Fruit fly (Drosophila melanogaster) whole organism, embryonic: ENCODE data around the gene Ns1.

Experiments
- Aef1 ChIP-seq: fragments of 200-800 bp; sonication (Bioruptor generic); IDR thresholded peaks from 3 replicates; pipeline ENCODE4 v1.3.6; 2022; ENCODE audit warnings: missing biosample characterization, missing genetic modification characterization
- Atf3 ChIP-seq: fragments of 200-800 bp; sonication (Bioruptor generic); optimal IDR thresholded peaks from 3 replicates; lab custom pipeline; 2016; ENCODE audit warnings: missing biosample characterization, missing genetic modification characterization
- BEAF-32 ChIP-seq: fragments of 200-800 bp; sonication (Bioruptor generic); optimal IDR thresholded peaks from 3 replicates; lab custom pipeline; 2017; ENCODE audit warnings: missing biosample characterization, missing genetic modification characterization, mild to moderate bottlenecking, moderate library complexity, missing genetic modification reagents
- CG10565 ChIP-seq: fragments of 200-800 bp; sonication (Bioruptor generic); optimal IDR thresholded peaks from 3 replicates; lab custom pipeline; 2016; ENCODE audit warnings: missing biosample characterization, mild to moderate bottlenecking, missing genetic modification characterization
- CG11695 ChIP-seq: fragments of 200-800 bp; sonication (Bioruptor generic); IDR thresholded peaks from 3 replicates; pipeline ENCODE4 v1.3.6; 2022; ENCODE audit warnings: missing biosample characterization, missing genetic modification characterization
- CG12391 ChIP-seq: fragments of 200-800 bp; sonication (Bioruptor generic); optimal IDR thresholded peaks from 3 replicates; lab custom pipeline; 2018; ENCODE audit warnings: missing biosample characterization, mild to moderate bottlenecking, missing genetic modification characterization, moderate library complexity
- CG13287 ChIP-seq: fragments of 200-800 bp; sonication (Bioruptor generic); IDR thresholded peaks from 2 replicates; pipeline ENCODE4 v1.3.6; 2022; ENCODE audit warnings: missing biosample characterization, missing genetic modification characterization; ENCODE audit not compliant: partially characterized antibody
- CG14667 ChIP-seq: fragments of 200-800 bp; sonication (Bioruptor generic); IDR thresholded peaks from 2 replicates; pipeline ENCODE4 v1.3.6; 2022; ENCODE audit warnings: missing biosample characterization, missing genetic modification characterization
- CG14860 ChIP-seq: fragments of 200-800 bp; sonication (Bioruptor generic); IDR thresholded peaks from 3 replicates; pipeline ENCODE4 v1.3.6; 2022; ENCODE audit warnings: missing biosample characterization, missing genetic modification characterization; ENCODE audit not compliant: partially characterized antibody
- CG15601 ChIP-seq: fragments of 200-800 bp; sonication (Bioruptor generic); optimal IDR thresholded peaks from 3 replicates; lab custom pipeline; 2019; ENCODE audit warnings: missing biosample characterization, mild to moderate bottlenecking, missing genetic modification characterization, moderate library complexity
- CG4854 ChIP-seq: fragments of 200-800 bp; sonication (Bioruptor generic); optimal IDR thresholded peaks from 2 replicates; lab custom pipeline; 2016; ENCODE audit warnings: missing biosample characterization, missing genetic modification characterization, inconsistent platforms
- CG6175 ChIP-seq: fragments of 200-800 bp; sonication (Bioruptor generic); IDR thresholded peaks from 3 replicates; pipeline ENCODE4 v1.3.6; 2022; ENCODE audit warnings: missing biosample characterization, missing genetic modification characterization
- CG7357 ChIP-seq: fragments of 200-800 bp; sonication (Bioruptor generic); IDR thresholded peaks from 3 replicates; pipeline ENCODE4 v1.3.6; 2022; ENCODE audit warnings: missing biosample characterization, missing genetic modification characterization
- CG7963 ChIP-seq: fragments of 200-800 bp; sonication (Bioruptor generic); IDR thresholded peaks from 3 replicates; pipeline ENCODE4 v1.3.6; 2022; ENCODE audit warnings: missing biosample characterization, missing genetic modification characterization; ENCODE audit not compliant: partially characterized antibody
- CG9932 ChIP-seq: fragments of 200-800 bp; sonication (Bioruptor generic); IDR thresholded peaks from 2 replicates; pipeline ENCODE4 v1.3.6; 2022; ENCODE audit warnings: missing biosample characterization, missing genetic modification characterization
- CHES-1-like ChIP-seq: fragments of 200-800 bp; sonication (Bioruptor generic); optimal IDR thresholded peaks from 2 replicates; lab custom pipeline; 2016; ENCODE audit warnings: missing biosample characterization, missing genetic modification characterization
- Dref ChIP-seq: fragments of 200-800 bp; sonication (Bioruptor generic); IDR thresholded peaks from 2 replicates; pipeline ENCODE4 v1.3.6; 2022; ENCODE audit warnings: missing biosample characterization, missing genetic modification characterization
- Ets65A ChIP-seq: fragments of 200-800 bp; sonication (Bioruptor generic); peaks from one replicate; lab custom pipeline; 2016; ENCODE audit warnings: missing biosample characterization, missing genetic modification characterization
- MTF-1 ChIP-seq: fragments of 200-800 bp; sonication (Bioruptor generic); optimal IDR thresholded peaks from 2 replicates; lab custom pipeline; 2018; ENCODE audit warnings: missing biosample characterization, mild to moderate bottlenecking, missing genetic modification characterization, borderline replicate concordance
- Max ChIP-seq: fragments of 200-800 bp; sonication (Bioruptor generic); optimal IDR thresholded peaks from 2 replicates; lab custom pipeline; 2016; ENCODE audit warnings: missing biosample characterization, mild to moderate bottlenecking, missing genetic modification characterization
- Mes4 ChIP-seq: fragments of 200-800 bp; sonication (Bioruptor generic); optimal IDR thresholded peaks from 2 replicates; lab custom pipeline; 2016; ENCODE audit warnings: missing biosample characterization, missing genetic modification characterization
- Nf-YA ChIP-seq: fragments of 200-800 bp; sonication (Bioruptor generic); IDR thresholded peaks from 2 replicates; pipeline ENCODE4 v1.3.6; 2022; ENCODE audit warnings: missing biosample characterization, missing genetic modification characterization
- Side ChIP-seq: fragments of 200-800 bp; sonication (Bioruptor generic); optimal IDR thresholded peaks from 2 replicates; lab custom pipeline; 2016; ENCODE audit warnings: missing biosample characterization, missing genetic modification characterization
- Sox100B ChIP-seq: fragments of 200-800 bp; sonication (Bioruptor generic); optimal IDR thresholded peaks from 3 replicates; lab custom pipeline; 2018; ENCODE audit warnings: missing biosample characterization, mild to moderate bottlenecking, missing genetic modification characterization
- Spps ChIP-seq: fragments of 200-800 bp; sonication (Bioruptor generic); optimal IDR thresholded peaks from 2 replicates; lab custom pipeline; 2018; ENCODE audit warnings: missing biosample characterization, mild to moderate bottlenecking, missing genetic modification characterization
- TFAM ChIP-seq: fragments of 200-800 bp; sonication (Bioruptor generic); optimal IDR thresholded peaks from 2 replicates; lab custom pipeline; 2017; ENCODE audit warnings: missing biosample characterization, missing genetic modification characterization, inconsistent platforms
- Trl ChIP-seq, 3 experiments: fragments of >200 bp in 2 of 3; fragments of 200-800 bp in 1 of 3; sonication (Bioruptor generic) in 1 of 3; optimal IDR thresholded peaks; 2 replicates in 1 of 3; 3 replicates in 2 of 3; lab custom pipeline; 2016 to 2017; ENCODE audit warnings: missing biosample characterization in 1 of 3, missing genetic modification characterization in 1 of 3
- Usf ChIP-seq: fragments of 200-800 bp; sonication (Bioruptor generic); optimal IDR thresholded peaks from 2 replicates; lab custom pipeline; 2017; ENCODE audit warnings: missing genotype, missing biosample characterization, missing genetic modification characterization
- Xbp1 ChIP-seq: fragments of 200-800 bp; sonication (Bioruptor generic); optimal IDR thresholded peaks from 3 replicates; lab custom pipeline; 2016; ENCODE audit warnings: missing biosample characterization, mild to moderate bottlenecking, missing genetic modification characterization
- ash1 ChIP-seq: fragments of 200-800 bp; sonication (Bioruptor generic); optimal IDR thresholded peaks from 2 replicates; lab custom pipeline; 2018; ENCODE audit warnings: missing biosample characterization, mild to moderate bottlenecking, missing genetic modification characterization
- bab2 ChIP-seq: fragments of 200-800 bp; sonication (Bioruptor generic); optimal IDR thresholded peaks from 2 replicates; lab custom pipeline; 2016; ENCODE audit warnings: missing biosample characterization, missing genetic modification characterization
- bbx ChIP-seq: fragments of 200-800 bp; sonication (Bioruptor generic); IDR thresholded peaks from 2 replicates; pipeline ENCODE4 v1.3.6; 2022; ENCODE audit warnings: missing biosample characterization, missing genetic modification characterization; ENCODE audit not compliant: partially characterized antibody
- bigmax ChIP-seq: fragments of 200-800 bp; sonication (Bioruptor generic); optimal IDR thresholded peaks from 2 replicates; lab custom pipeline; 2018; ENCODE audit warnings: missing biosample characterization, mild to moderate bottlenecking, missing genetic modification characterization
- chm ChIP-seq: fragments of 200-800 bp; sonication (Bioruptor generic); IDR thresholded peaks from 2 replicates; pipeline ENCODE4 v1.3.6; 2022; ENCODE audit warnings: missing biosample characterization, missing genetic modification characterization
- ci ChIP-seq: fragments of 200-800 bp; sonication (Bioruptor generic); IDR thresholded peaks from 3 replicates; pipeline ENCODE4 v1.3.6; 2022; ENCODE audit warnings: missing biosample characterization, missing genetic modification characterization
- dmrt11E ChIP-seq: fragments of 200-800 bp; sonication (Bioruptor generic); optimal IDR thresholded peaks from 3 replicates; lab custom pipeline; 2018; ENCODE audit warnings: missing biosample characterization, mild to moderate bottlenecking, missing genetic modification characterization, moderate library complexity
- ems ChIP-seq: fragments of 200-800 bp; sonication (Bioruptor generic); optimal IDR thresholded peaks from 3 replicates; lab custom pipeline; 2016; ENCODE audit warnings: missing biosample characterization, missing genetic modification characterization
- fd64A ChIP-seq: fragments of 200-800 bp; sonication (Bioruptor generic); optimal IDR thresholded peaks from 3 replicates; lab custom pipeline; 2018; ENCODE audit warnings: missing biosample characterization, mild to moderate bottlenecking, missing genetic modification characterization
- fu2 ChIP-seq: fragments of 200-800 bp; sonication (Bioruptor generic); optimal IDR thresholded peaks from 2 replicates; lab custom pipeline; 2016; ENCODE audit warnings: missing biosample characterization, missing genetic modification characterization
- her ChIP-seq: fragments of 200-800 bp; sonication (Bioruptor generic); optimal IDR thresholded peaks from 2 replicates; lab custom pipeline; 2016; ENCODE audit warnings: missing biosample characterization, missing genetic modification characterization
- kah ChIP-seq: fragments of 200-800 bp; sonication (Bioruptor generic); optimal IDR thresholded peaks from 2 replicates; lab custom pipeline; 2018; ENCODE audit warnings: missing biosample characterization, mild to moderate bottlenecking, missing genetic modification characterization
- lab ChIP-seq: fragments of 200-800 bp; sonication (Bioruptor generic); optimal IDR thresholded peaks from 3 replicates; lab custom pipeline; 2017; ENCODE audit warnings: missing biosample characterization, missing genetic modification characterization, mild to moderate bottlenecking, moderate library complexity, missing genetic modification reagents
- lbe ChIP-seq: fragments of 200-800 bp; sonication (Bioruptor generic); optimal IDR thresholded peaks from 2 replicates; lab custom pipeline; 2016; ENCODE audit warnings: missing biosample characterization, mild to moderate bottlenecking, missing genetic modification characterization
- mld ChIP-seq: fragments of 200-800 bp; sonication (Bioruptor generic); IDR thresholded peaks from 3 replicates; pipeline ENCODE4 v1.3.6; 2022; ENCODE audit warnings: missing biosample characterization, missing genetic modification characterization; ENCODE audit not compliant: partially characterized antibody
- ranshi ChIP-seq: fragments of 200-800 bp; sonication (Bioruptor generic); IDR thresholded peaks from 2 replicates; pipeline ENCODE4 v1.3.6; 2022; ENCODE audit warnings: missing biosample characterization, missing genetic modification characterization
- sima ChIP-seq: fragments of 200-800 bp; sonication (Bioruptor generic); optimal IDR thresholded peaks from 2 replicates; lab custom pipeline; 2016; ENCODE audit warnings: missing biosample characterization, missing genetic modification characterization
- slou ChIP-seq: fragments of 200-800 bp; sonication (Bioruptor generic); optimal IDR thresholded peaks from 3 replicates; lab custom pipeline; 2016; ENCODE audit warnings: missing biosample characterization, missing genetic modification characterization
- tio ChIP-seq: fragments of 200-800 bp; sonication (Bioruptor generic); optimal IDR thresholded peaks from 2 replicates; lab custom pipeline; 2017; ENCODE audit warnings: missing biosample characterization, missing genetic modification characterization, inconsistent platforms

The Ns1 gene

DNA sequence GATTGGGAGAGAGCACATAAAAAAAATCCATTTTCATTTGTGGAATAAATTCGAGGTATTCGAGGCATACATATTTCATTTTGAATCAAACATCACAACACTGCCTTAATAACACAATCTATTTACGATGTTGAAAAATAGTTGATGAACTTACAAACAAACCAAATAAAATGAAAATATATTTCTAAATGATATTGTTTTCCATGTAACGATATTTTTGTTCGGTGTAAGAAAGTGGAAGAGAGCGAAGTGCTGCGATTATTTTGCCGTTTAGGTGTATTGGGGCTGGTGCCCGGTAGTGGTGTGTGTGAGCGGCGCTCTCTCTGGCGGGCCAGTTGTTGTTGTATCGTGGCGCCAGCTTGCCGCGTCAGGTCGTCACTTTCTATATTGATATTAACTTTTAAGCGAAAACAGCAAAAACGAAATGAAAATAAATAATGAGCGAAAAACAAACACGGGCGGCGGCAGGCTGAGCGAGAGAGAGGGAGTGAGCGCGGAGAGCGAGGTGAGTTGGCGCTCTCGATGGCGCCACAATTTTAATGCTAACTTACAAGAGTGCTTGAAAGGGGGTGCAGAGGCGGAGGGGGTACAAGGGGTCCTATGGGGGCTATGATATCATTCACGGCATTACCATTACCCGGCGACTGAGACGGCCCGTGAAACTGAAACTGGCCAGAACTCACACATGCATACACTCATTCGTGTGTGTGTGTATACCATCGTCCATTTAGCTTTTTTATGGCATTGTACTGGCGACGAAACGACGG is 7.3 kb downstream of the Ns1 start (continued):
- TF ChIP-seq CG4854 (GFP tag; lab: Kevin White, UChicago) (peak; percentile 89), fu2 (peak; percentile 91), CHES-1-like (GFP tag; lab: Kevin White, UChicago) (peak; percentile 90), Side (GFP tag; lab: Kevin White, UChicago) (peak; percentile 90), Spps (peak; percentile 77), MTF-1 (GFP tag; lab: Kevin White, UChicago) (peak; percentile 62), Sox100B (GFP tag; lab: Kevin White, UChicago) (peak; percentile 93), CG7963 (no peak), her (GFP tag; lab: Kevin White, UChicago) (peak; percentile 74), dmrt11E (peak; percentile 83), Ets65A (peak; percentile 96), kah (peak; percentile 82), Atf3 (GFP tag; lab: Kevin White, UChicago) (peak; percentile 83), lbe (peak; percentile 96), ci (GFP tag; lab: Robert Waterston, UW) (peak; percentile 90), tio (GFP tag; lab: Kevin White, UChicago) (peak; percentile 88), Xbp1 (peak; percentile 93), slou (GFP tag; lab: Kevin White, UChicago) (peak; percentile 56), Max (GFP tag; lab: Kevin White, UChicago) (peak; percentile 89), Dref (GFP tag; lab: Robert Waterston, UW) (no peak), Mes4 (peak; percentile 80), fd64A (GFP tag; lab: Kevin White, UChicago) (peak; percentile 85), lab (GFP tag; lab: Kevin White, UChicago) (peak; percentile 95), ranshi (GFP tag; lab: Robert Waterston, UW) (peak; percentile 71), CG6175 (GFP tag; lab: Robert Waterston, UW) (peak; percentile 86), CG13287 (GFP tag; lab: Robert Waterston, UW) (0 out of 2 replicates have a peak, but pooled peaks have one; percentile 34), Usf (peak; percentile 82), CG7357 (GFP tag; lab: Robert Waterston, UW) (peak; percentile 78), CG12391 (peak; percentile 97), mld (GFP tag; lab: Robert Waterston, UW) (no peak), Aef1 (GFP tag; lab: Robert Waterston, UW) (peak; percentile 80), CG14860 (no peak), BEAF-32 (GFP tag; lab: Kevin White, UChicago) (no peak), Nf-YA (peak; percentile 40), CG10565 (GFP tag; lab: Kevin White, UChicago) (peak; percentile 63), CG14667 (peak; percentile 78), ems (GFP tag; lab: Kevin White, UChicago) (peak; percentile 89), chm (peak; percentile 54; the same call in 1 of the 2 replicates), CG9932 (peak; percentile 86), bab2 (GFP tag; lab: Kevin White, UChicago) (peak; percentile 93), CG15601 (tag; lab: Kevin White, UChicago) (peak; percentile 94), TFAM (GFP tag; lab: Kevin White, UChicago) (peak; percentile 52), ash1 (GFP tag; lab: Kevin White, UChicago) (peak; percentile 70), CG11695 (GFP tag; lab: Robert Waterston, UW) (peak; percentile 92), bigmax (GFP tag; lab: Kevin White, UChicago) (peak; percentile 5), sima (peak; percentile 76), Trl (optimal IDR thresholded peaks at IDR 0.05; lab: Kevin White, UChicago) (peak; percentile 71 to 96), Trl (GFP tag; optimal IDR thresholded peaks at IDR 0.05; lab: Kevin White, UChicago) (peak; percentile 89), bbx (peak; percentile 45)
